Fruit fly (Drosophila melanogaster): ENCODE results near the gene CG11035.

The CG11035 gene

dm6 chr3R:8040843-8041242 lies 8.0 kb upstream of the CG11035 start, which contains the start of gene CG43060:
Gene CG43060, plus strand, starts transcription at chr3R:8041224.
- TF ChIP-seq CG4328 (GFP tag; optimal IDR thresholded peaks at IDR 0.05), result no peak
- TF ChIP-seq tgo (GFP tag; IDR thresholded peaks at IDR 0.05), result no peak
- no peak for TF ChIP-seq chm (GFP tag; IDR thresholded peaks at IDR 0.05)
- TF ChIP-seq CG17359 (tag; optimal IDR thresholded peaks at IDR 0.05), result no peak
- no peak for TF ChIP-seq aop (GFP tag; IDR thresholded peaks at IDR 0.05)
- no peak for TF ChIP-seq CG2712 (tag; optimal IDR thresholded peaks at IDR 0.05)
- TF ChIP-seq CG3281 (GFP tag; optimal IDR thresholded peaks at IDR 0.05), result no peak
- TF ChIP-seq CG17829 (tag; optimal IDR thresholded peaks at IDR 0.05), result no peak
- TF ChIP-seq ERR (GFP tag; optimal IDR thresholded peaks at IDR 0.05), result no peak
- TF ChIP-seq unpg (GFP tag; optimal IDR thresholded peaks at IDR 0.05), result no peak
- no peak for TF ChIP-seq BtbVII (GFP tag; optimal IDR thresholded peaks at IDR 0.05)
- no peak for TF ChIP-seq grn (GFP tag; optimal IDR thresholded peaks at IDR 0.05)
- TF ChIP-seq Lpt (GFP tag; optimal IDR thresholded peaks at IDR 0.05), result no peak
- no peak for TF ChIP-seq CG15696 (tag; optimal IDR thresholded peaks at IDR 0.05)

dm6 chr3R:8038927-8039326 lies 6.1 kb upstream of the CG11035 start:
- TF ChIP-seq chm (GFP tag; IDR thresholded peaks at IDR 0.05) (no peak), CG2889 (GFP tag; IDR thresholded peaks at IDR 0.05) (no peak), z (GFP tag; IDR thresholded peaks at IDR 0.05) (no peak), Sox102F (GFP tag; optimal IDR thresholded peaks at IDR 0.05) (no peak), bab2 (GFP tag; optimal IDR thresholded peaks at IDR 0.05) (no peak), CG9797 (GFP tag; optimal IDR thresholded peaks at IDR 0.05) (no peak), Dp (GFP tag; optimal IDR thresholded peaks at IDR 0.05) (no peak)

DNA sequence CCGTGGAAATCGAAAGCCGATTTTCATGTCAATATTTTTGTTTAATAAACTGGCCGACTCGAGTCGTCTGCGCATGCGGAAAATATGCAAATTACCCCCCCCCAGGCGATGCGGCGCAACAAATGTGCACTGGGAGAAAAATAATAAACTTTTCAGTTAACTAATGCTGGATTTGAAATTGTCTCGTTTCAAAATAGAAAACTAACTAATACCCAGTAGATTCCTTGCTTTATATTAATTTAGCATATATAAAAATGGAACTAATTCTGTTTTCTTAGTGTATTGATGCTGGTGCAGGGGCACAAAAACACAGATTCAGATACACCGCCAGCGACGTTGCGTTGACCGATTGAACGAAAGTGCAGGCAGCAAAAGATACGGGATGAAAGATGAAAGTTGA lies 5.1 kb upstream of the CG11035 start:
- TF ChIP-seq Gug (GFP tag; IDR thresholded peaks at IDR 0.05), result no peak
- TF ChIP-seq CG3407 (GFP tag; optimal IDR thresholded peaks at IDR 0.05), result no peak
- no peak for TF ChIP-seq CG11085 (GFP tag; IDR thresholded peaks at IDR 0.05)
- TF ChIP-seq tx (GFP tag; optimal IDR thresholded peaks at IDR 0.05), result no peak
- no peak for TF ChIP-seq CG14965 (GFP tag; optimal IDR thresholded peaks at IDR 0.05; ENCODE audit: borderline replicate concordance)
- TF ChIP-seq cato (GFP tag; optimal IDR thresholded peaks at IDR 0.05; ENCODE audit: borderline replicate concordance), result no peak
- no peak for TF ChIP-seq CG1647 (GFP tag; optimal IDR thresholded peaks at IDR 0.05)
- no peak for TF ChIP-seq CG10543 (GFP tag; optimal IDR thresholded peaks at IDR 0.05)
- TF ChIP-seq Spps (tag; optimal IDR thresholded peaks at IDR 0.05), result no peak
- no peak for TF ChIP-seq CG30020 (tag; optimal IDR thresholded peaks at IDR 0.05)
- no peak for TF ChIP-seq CG17912 (GFP tag; optimal IDR thresholded peaks at IDR 0.05)
- peak; percentile 23; the same call in 1 of the 3 replicates for TF ChIP-seq CG17361 (GFP tag; IDR thresholded peaks at IDR 0.05)
- no peak for TF ChIP-seq sug (tag; optimal IDR thresholded peaks at IDR 0.05)
- no peak for TF ChIP-seq Meics (GFP tag; optimal IDR thresholded peaks at IDR 0.05)
- TF ChIP-seq Hmr (GFP tag; optimal IDR thresholded peaks at IDR 0.05), result no peak
- no peak for TF ChIP-seq odd (GFP tag; optimal IDR thresholded peaks at IDR 0.05)
- no peak for TF ChIP-seq salm (tag; optimal IDR thresholded peaks at IDR 0.05)
- no peak for TF ChIP-seq Kr (GFP tag; optimal IDR thresholded peaks at IDR 0.05)
- no peak for TF ChIP-seq Med (GFP tag)
- TF ChIP-seq chif (GFP tag; optimal IDR thresholded peaks at IDR 0.05), result no peak
- no peak for TF ChIP-seq CG10366 (GFP tag; IDR thresholded peaks at IDR 0.05)
- TF ChIP-seq kay (GFP tag; optimal IDR thresholded peaks at IDR 0.05), result no peak
- no peak for TF ChIP-seq Mes4 (GFP tag; optimal IDR thresholded peaks at IDR 0.05)
- no peak for TF ChIP-seq Fer3 (tag; optimal IDR thresholded peaks at IDR 0.05)
- TF ChIP-seq prd (optimal IDR thresholded peaks at IDR 0.05), result no peak
- TF ChIP-seq prd (GFP tag; IDR thresholded peaks at IDR 0.05), result peak; percentile 51; the same call in 1 of the 3 replicates
- TF ChIP-seq wek (GFP tag; optimal IDR thresholded peaks at IDR 0.05), result no peak
- no peak for TF ChIP-seq CG2199 (GFP tag; IDR thresholded peaks at IDR 0.05)
- TF ChIP-seq CG17328 (GFP tag; IDR thresholded peaks at IDR 0.05), result peak; percentile 27; the same call in 1 of the 2 replicates
- TF ChIP-seq oc (tag; optimal IDR thresholded peaks at IDR 0.05), result no peak
